Worm (Caenorhabditis elegans) whole organism, L3 larva: ENCODE measurements around the gene F22F4.4.

Experiments used
- ZK546.5 ChIP-seq: sonication (generic microtip); optimal IDR thresholded peaks from 2 replicates; lab custom pipeline; 2017; ENCODE audit warnings: missing biosample characterization, missing genetic modification characterization
- aly-2 ChIP-seq: fragments of 150-350 bp; optimal IDR thresholded peaks from 2 replicates; lab custom pipeline; 2014; ENCODE audit warnings: missing biosample characterization, missing genetic modification characterization
- ama-1 ChIP-seq: fragments of 150-350 bp; optimal IDR thresholded peaks from 2 replicates; lab custom pipeline; 2018
- ceh-16 ChIP-seq: sonication (generic microtip); optimal IDR thresholded peaks from 2 replicates; lab custom pipeline; 2017; ENCODE audit warnings: missing biosample characterization, missing genetic modification characterization
- ceh-28 ChIP-seq: fragments of 150-350 bp; optimal IDR thresholded peaks from 2 replicates; lab custom pipeline; 2014; ENCODE audit warnings: missing biosample characterization, missing genetic modification reagents, missing genetic modification characterization
- ceh-82 ChIP-seq: fragments of 150-350 bp; optimal IDR thresholded peaks from 2 replicates; lab custom pipeline; 2014; ENCODE audit warnings: missing biosample characterization, missing genetic modification characterization
- ceh-9 ChIP-seq: sonication (generic microtip); optimal IDR thresholded peaks from 2 replicates; lab custom pipeline; 2018; ENCODE audit warnings: missing biosample characterization, missing genetic modification characterization
- daf-12 ChIP-seq: fragments of 150-350 bp; optimal IDR thresholded peaks from 2 replicates; lab custom pipeline; 2014; ENCODE audit warnings: missing biosample characterization, missing genetic modification reagents, missing genetic modification characterization
- egl-27 ChIP-seq: sonication (generic microtip); optimal IDR thresholded peaks from 4 replicates; lab custom pipeline; 2017; ENCODE audit warnings: missing biosample characterization, missing genetic modification reagents, missing genetic modification characterization
- egl-5 ChIP-seq: fragments of 150-350 bp; optimal IDR thresholded peaks from 2 replicates; lab custom pipeline; 2017; ENCODE audit warnings: missing biosample characterization, missing genetic modification reagents, missing genetic modification characterization, inconsistent platforms
- elt-1 ChIP-seq: fragments of 150-350 bp; optimal IDR thresholded peaks from 2 replicates; lab custom pipeline; 2014; ENCODE audit warnings: missing biosample characterization, missing genetic modification characterization
- elt-2 ChIP-seq: sonication (generic microtip); optimal IDR thresholded peaks from 2 replicates; lab custom pipeline; 2016; ENCODE audit warnings: missing genetic modification reagents, mild to moderate bottlenecking, missing genetic modification characterization, missing compliant biosample characterization
- elt-3 ChIP-seq, 3 experiments: fragments of 150-350 bp in 1 of 3; sonication (generic microtip) in 2 of 3; optimal IDR thresholded peaks; 2 replicates in 2 of 3; 4 replicates in 1 of 3; lab custom pipeline; 2014 to 2017; ENCODE audit warnings: missing biosample characterization in 3 of 3, missing genetic modification characterization in 3 of 3
- eor-1 ChIP-seq, 2 experiments: fragments of 150-350 bp; optimal IDR thresholded peaks; 2 replicates each; lab custom pipeline; 2014 to 2018; ENCODE audit warnings: missing biosample characterization in 2 of 2, missing genetic modification characterization in 2 of 2
- fkh-2 ChIP-seq: fragments of 150-350 bp; optimal IDR thresholded peaks from 2 replicates; lab custom pipeline; 2014; ENCODE audit warnings: missing biosample characterization, missing genetic modification reagents, missing genetic modification characterization
- fos-1 ChIP-seq: fragments of 150-350 bp; optimal IDR thresholded peaks from 2 replicates; lab custom pipeline; 2014; ENCODE audit warnings: missing biosample characterization, missing genetic modification characterization
- hmg-11 ChIP-seq: sonication (generic microtip); optimal IDR thresholded peaks from 2 replicates; lab custom pipeline; 2016; ENCODE audit warnings: missing genetic modification characterization, missing compliant biosample characterization
- jun-1 ChIP-seq: fragments of 150-350 bp; optimal IDR thresholded peaks from 2 replicates; lab custom pipeline; 2014; ENCODE audit warnings: missing biosample characterization, missing genetic modification reagents, missing genetic modification characterization
- lin-15B ChIP-seq: fragments of 150-350 bp; optimal IDR thresholded peaks from 2 replicates; lab custom pipeline; 2014; ENCODE audit warnings: missing biosample characterization, missing genetic modification characterization
- mdl-1 ChIP-seq: fragments of 150-350 bp; optimal IDR thresholded peaks from 2 replicates; lab custom pipeline; 2014; ENCODE audit warnings: missing biosample characterization, missing genetic modification characterization
- nfya-1 ChIP-seq: sonication (generic microtip); optimal IDR thresholded peaks from 2 replicates; lab custom pipeline; 2017; ENCODE audit warnings: missing genetic modification characterization, mild to moderate bottlenecking, missing compliant biosample characterization, antibody characterized with exemption, moderate library complexity; ENCODE audit not compliant: insufficient read depth
- nhr-11 ChIP-seq: fragments of 150-350 bp; optimal IDR thresholded peaks from 2 replicates; lab custom pipeline; 2014; ENCODE audit warnings: missing biosample characterization, missing genetic modification characterization
- nhr-12 ChIP-seq: fragments of 150-350 bp; optimal IDR thresholded peaks from 2 replicates; lab custom pipeline; 2014; ENCODE audit warnings: missing biosample characterization, missing genetic modification characterization
- nhr-23 ChIP-seq: fragments of 150-350 bp; optimal IDR thresholded peaks from 2 replicates; lab custom pipeline; 2014; ENCODE audit warnings: missing biosample characterization, missing genetic modification reagents, missing genetic modification characterization
- nhr-237 ChIP-seq: fragments of 150-350 bp; optimal IDR thresholded peaks from 2 replicates; lab custom pipeline; 2014; ENCODE audit warnings: missing biosample characterization, missing genetic modification characterization
- nhr-25 ChIP-seq: sonication (generic microtip); optimal IDR thresholded peaks from 2 replicates; lab custom pipeline; 2017; ENCODE audit warnings: missing biosample characterization, missing genetic modification characterization
- nhr-28 ChIP-seq: fragments of 150-350 bp; optimal IDR thresholded peaks from 2 replicates; lab custom pipeline; 2014; ENCODE audit warnings: missing biosample characterization, missing genetic modification characterization
- nhr-43 ChIP-seq: sonication (generic microtip); optimal IDR thresholded peaks from 2 replicates; lab custom pipeline; 2016; ENCODE audit warnings: mild to moderate bottlenecking, missing genetic modification characterization, missing compliant biosample characterization; ENCODE audit not compliant: poor library complexity, severe bottlenecking
- nhr-67 ChIP-seq: fragments of 150-350 bp; optimal IDR thresholded peaks from 2 replicates; lab custom pipeline; 2014; ENCODE audit warnings: missing biosample characterization, missing genetic modification characterization
- nhr-76 ChIP-seq: fragments of 150-350 bp; sonication (generic microtip); optimal IDR thresholded peaks from 5 replicates; lab custom pipeline; 2014; ENCODE audit warnings: missing biosample characterization, missing genetic modification characterization
- nhr-77 ChIP-seq: fragments of 150-350 bp; optimal IDR thresholded peaks from 2 replicates; lab custom pipeline; 2014; ENCODE audit warnings: missing biosample characterization, missing genetic modification characterization
- pha-4 ChIP-seq: fragments of 150-350 bp; optimal IDR thresholded peaks from 2 replicates; lab custom pipeline; 2014; ENCODE audit warnings: missing biosample characterization, missing genetic modification reagents, missing genetic modification characterization
- sea-2 ChIP-seq: fragments of 150-350 bp; sonication (generic microtip); optimal IDR thresholded peaks from 4 replicates; lab custom pipeline; 2014; ENCODE audit warnings: missing biosample characterization, missing genetic modification reagents, missing genetic modification characterization
- skn-1 ChIP-seq: fragments of 150-350 bp; optimal IDR thresholded peaks from 2 replicates; lab custom pipeline; 2014; ENCODE audit warnings: missing biosample characterization, missing genetic modification characterization
- unc-62 ChIP-seq: fragments of 150-350 bp; sonication (generic microtip); optimal IDR thresholded peaks from 4 replicates; lab custom pipeline; 2014; ENCODE audit warnings: missing biosample characterization, missing genetic modification reagents, missing genetic modification characterization
- zag-1 ChIP-seq: fragments of 150-350 bp; optimal IDR thresholded peaks from 2 replicates; lab custom pipeline; 2014; ENCODE audit warnings: missing biosample characterization, missing genetic modification characterization

F22F4.4 gene

ce11 chrX:6001432-6001831 is at the start of gene F22F4.4:
Gene F22F4.4, minus strand, starts transcription at chrX:6001532.
- no peak for TF ChIP-seq nhr-11 (tag; lab: Kevin White, UChicago)
- no peak for TF ChIP-seq ZK546.5
- no peak for TF ChIP-seq lin-15B (tag; lab: Kevin White, UChicago)
- no peak for TF ChIP-seq ceh-16 (tag; lab: Kevin White, UChicago)
- no peak for TF ChIP-seq elt-3 (tag; optimal IDR thresholded peaks at IDR 0.05; lab: Kevin White, UChicago)
- TF ChIP-seq ama-1 (lab: Kevin White, UChicago): no peak
- no peak for TF ChIP-seq zag-1 (tag; lab: Kevin White, UChicago)
- no peak for TF ChIP-seq nhr-76 (tag; lab: Kevin White, UChicago)
- TF ChIP-seq egl-27 (tag; lab: Kevin White, UChicago): no peak
- TF ChIP-seq nhr-77: no peak
- TF ChIP-seq hmg-11 (tag; lab: Kevin White, UChicago): no peak
- TF ChIP-seq nhr-12 (tag; lab: Kevin White, UChicago): no peak
- no peak for TF ChIP-seq unc-62
- no peak for TF ChIP-seq elt-2
- no peak for TF ChIP-seq eor-1 (tag; optimal IDR thresholded peaks at IDR 0.05; lab: Kevin White, UChicago)
- no peak for TF ChIP-seq nhr-25 (tag; lab: Kevin White, UChicago)
- TF ChIP-seq nfya-1 (tag; lab: Kevin White, UChicago): no peak
- no peak for TF ChIP-seq sea-2 (GFP tag; lab: Kevin White, UChicago)
- TF ChIP-seq nhr-237 (tag; lab: Kevin White, UChicago): no peak
- no peak for TF ChIP-seq aly-2 (tag; lab: Kevin White, UChicago)

DNA sequence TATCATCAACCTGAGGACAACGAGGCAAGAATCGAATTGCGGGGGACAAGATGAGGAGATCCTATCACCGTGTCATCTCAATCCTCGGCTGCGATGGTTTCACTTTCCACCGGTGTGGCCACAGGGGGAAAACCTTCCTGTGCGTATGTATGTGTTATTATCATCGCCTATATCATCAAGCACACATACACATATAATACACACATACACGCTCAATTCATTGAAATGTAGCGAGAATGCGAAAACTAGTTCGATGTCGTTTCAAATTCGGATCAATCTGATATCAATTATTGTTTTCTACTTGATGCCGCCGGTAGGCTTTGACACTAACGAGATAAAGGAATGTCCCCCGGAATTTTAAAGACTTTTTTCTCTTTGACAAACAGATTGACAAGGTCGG is 49.5 kb upstream of the F22F4.4 start:
- TF ChIP-seq nhr-23 (tag; lab: Kevin White, UChicago) (peak; percentile 59), nhr-25 (tag; lab: Kevin White, UChicago) (peak; percentile 39), ama-1 (lab: Kevin White, UChicago) (no peak), elt-3 (tag; optimal IDR thresholded peaks at IDR 0.05; lab: Kevin White, UChicago) (no peak)
- TF ChIP-seq, all 47 proteins: peak for 2

DNA sequence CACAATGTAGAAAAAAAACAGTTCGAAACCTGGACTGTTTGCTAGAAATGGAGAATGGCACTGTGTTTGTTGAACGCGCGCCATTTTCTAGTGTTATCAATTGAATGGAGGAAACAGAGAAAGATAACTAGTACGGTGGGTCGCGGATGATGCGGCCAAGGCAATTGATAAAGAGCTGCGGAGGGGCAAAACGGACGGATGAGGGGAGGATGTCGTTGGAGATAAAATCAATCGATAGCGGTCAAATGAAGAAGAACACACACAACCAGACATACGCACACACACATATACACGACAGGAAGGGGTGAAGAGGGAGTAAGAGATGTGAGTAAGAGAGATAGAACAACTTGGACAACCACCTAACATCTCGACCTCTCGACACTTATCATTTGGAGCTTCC is 48.7 kb upstream of the F22F4.4 start:
- no peak for TF ChIP-seq daf-12
- TF ChIP-seq elt-2: peak; percentile 56
- peak; percentile 68 for TF ChIP-seq nhr-23 (tag; lab: Kevin White, UChicago)
- peak in 1 of 3 experiments; percentile 87 for TF ChIP-seq elt-3 (tag; optimal IDR thresholded peaks at IDR 0.05; lab: Kevin White, UChicago)
- peak; percentile 80 for TF ChIP-seq ceh-28 (tag; lab: Kevin White, UChicago)

DNA sequence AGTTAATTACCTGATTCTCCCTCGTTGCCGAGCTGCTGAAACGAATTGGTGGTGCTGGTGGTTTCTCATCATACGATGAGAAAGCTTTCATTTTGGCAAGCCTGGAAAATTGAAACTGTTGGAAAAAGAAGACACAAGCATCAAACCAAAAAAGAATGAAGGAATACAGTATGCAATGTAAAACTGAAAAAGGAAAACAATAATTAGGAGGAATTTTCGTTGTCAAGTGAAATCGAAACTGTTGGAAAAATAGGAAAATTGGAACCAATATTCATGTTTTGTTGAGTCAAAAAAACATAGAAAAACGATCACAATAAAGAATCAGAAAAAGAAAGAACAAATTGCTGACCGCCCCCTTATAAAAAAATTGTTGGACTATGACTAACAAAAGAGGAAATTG is 47.2 kb upstream of the F22F4.4 start, which contains the start of gene pak-1:
pak-1 (minus strand) TSS at position 101 of the 400 bp plus-strand sequence.
- no peak for TF ChIP-seq ceh-82
- TF ChIP-seq mdl-1 (tag; lab: Kevin White, UChicago): no peak
- TF ChIP-seq nfya-1 (tag; lab: Kevin White, UChicago): no peak
- TF ChIP-seq nhr-43 (tag; lab: Kevin White, UChicago): no peak
- TF ChIP-seq daf-12: no peak
- TF ChIP-seq egl-5: no peak
- no peak for TF ChIP-seq sea-2 (GFP tag; lab: Kevin White, UChicago)
- no peak for TF ChIP-seq ceh-9
- TF ChIP-seq lin-15B (tag; lab: Kevin White, UChicago): no peak
- no peak for TF ChIP-seq elt-1 (tag; lab: Kevin White, UChicago)
- TF ChIP-seq egl-27 (tag; lab: Kevin White, UChicago): no peak
- no peak for TF ChIP-seq zag-1 (tag; lab: Kevin White, UChicago)
- no peak for TF ChIP-seq nhr-28 (tag; lab: Kevin White, UChicago)
- TF ChIP-seq fkh-2 (tag; lab: Kevin White, UChicago): no peak
- TF ChIP-seq jun-1 (tag; lab: Kevin White, UChicago): no peak
- TF ChIP-seq nhr-76 (tag; lab: Kevin White, UChicago): no peak
- TF ChIP-seq skn-1 (tag; lab: Kevin White, UChicago): no peak
- no peak for TF ChIP-seq fos-1

- peak; percentile 37 for TF ChIP-seq jun-1 (tag; lab: Kevin White, UChicago)
- TF ChIP-seq elt-2: peak; percentile 8
- TF ChIP-seq lin-15B (tag; lab: Kevin White, UChicago): no peak
- no peak for TF ChIP-seq nhr-67 (tag; lab: Kevin White, UChicago)
- no peak for TF ChIP-seq skn-1 (tag; lab: Kevin White, UChicago)
- TF ChIP-seq mdl-1 (tag; lab: Kevin White, UChicago): no peak
- TF ChIP-seq elt-1 (tag; lab: Kevin White, UChicago): no peak
- peak; percentile 79 for TF ChIP-seq pha-4 (tag; lab: Kevin White, UChicago)
- TF ChIP-seq egl-27 (tag; lab: Kevin White, UChicago): no peak
These were observed 42.0 kb upstream of the F22F4.4 start for ce11 chrX:6043283-6043682.
